Worm (Caenorhabditis elegans) whole organism, mixed stage, embryonic: ENCODE measurements around the gene K05F1.13.
"Not testable (repeated sequence)": the region's sequence is repeated elsewhere in the genome, so short reads cannot be mapped to it uniquely, and the experiment has no call there.

Experiments used
- M03D4.4 ChIP-seq: sonication (generic microtip); optimal IDR thresholded peaks from 2 replicates; lab custom pipeline; 2017; ENCODE audit warnings: mild to moderate bottlenecking, missing genetic modification characterization, missing compliant biosample characterization
- blmp-1 ChIP-seq: fragments of 150-350 bp; optimal IDR thresholded peaks from 2 replicates; lab custom pipeline; 2014; ENCODE audit warnings: missing biosample characterization, missing genetic modification characterization
- ceh-39 ChIP-seq: fragments of 150-350 bp; optimal IDR thresholded peaks from 2 replicates; lab custom pipeline; 2014; ENCODE audit warnings: missing biosample characterization, missing genetic modification characterization
- ceh-43 ChIP-seq: fragments of 200-800 bp; sonication (Bioruptor generic); optimal IDR thresholded peaks from 2 replicates; lab custom pipeline; 2018; ENCODE audit warnings: mild to moderate bottlenecking, missing genetic modification characterization, moderate library complexity, missing compliant biosample characterization
- ceh-83 ChIP-seq: fragments of 200-800 bp; sonication (Bioruptor generic); optimal IDR thresholded peaks from 2 replicates; lab custom pipeline; 2018; ENCODE audit warnings: mild to moderate bottlenecking, missing genetic modification characterization, missing compliant biosample characterization
- ces-1 ChIP-seq: fragments of 150-350 bp; optimal IDR thresholded peaks from 2 replicates; lab custom pipeline; 2014; ENCODE audit warnings: missing biosample characterization, missing genetic modification reagents, missing genetic modification characterization
- cnd-1 ChIP-seq: fragments of 200-800 bp; sonication (Bioruptor generic); optimal IDR thresholded peaks from 2 replicates; lab custom pipeline; 2018; ENCODE audit warnings: mild to moderate bottlenecking, missing genetic modification characterization, missing compliant biosample characterization
- drap-1 ChIP-seq: fragments of 200-800 bp; sonication (Bioruptor generic); optimal IDR thresholded peaks from 3 replicates; lab custom pipeline; 2018; ENCODE audit warnings: mild to moderate bottlenecking, missing genetic modification characterization, missing compliant biosample characterization
- elt-1 ChIP-seq: sonication (generic microtip); optimal IDR thresholded peaks from 2 replicates; lab custom pipeline; 2017; ENCODE audit warnings: missing genetic modification characterization, mild to moderate bottlenecking, missing compliant biosample characterization, antibody characterized with exemption, moderate library complexity, borderline replicate concordance; ENCODE audit not compliant: insufficient read depth
- elt-3 ChIP-seq: fragments of 150-350 bp; optimal IDR thresholded peaks from 2 replicates; lab custom pipeline; 2014; ENCODE audit warnings: missing biosample characterization, missing genetic modification characterization
- flh-1 ChIP-seq: fragments of 200-800 bp; sonication (Bioruptor generic); optimal IDR thresholded peaks from 2 replicates; lab custom pipeline; 2018; ENCODE audit warnings: mild to moderate bottlenecking, missing genetic modification characterization, moderate library complexity, missing compliant biosample characterization
- hlh-1 ChIP-seq: fragments of 150-350 bp; optimal IDR thresholded peaks from 2 replicates; lab custom pipeline; 2014; ENCODE audit warnings: missing biosample characterization, missing genetic modification reagents, missing genetic modification characterization
- lin-13 ChIP-seq: fragments of 150-350 bp; optimal IDR thresholded peaks from 2 replicates; lab custom pipeline; 2014; ENCODE audit warnings: missing biosample characterization, missing genetic modification characterization
- lsy-2 ChIP-seq: fragments of 150-350 bp; optimal IDR thresholded peaks from 2 replicates; lab custom pipeline; 2014; ENCODE audit warnings: missing biosample characterization, missing genetic modification characterization
- mab-5 ChIP-seq: fragments of 150-350 bp; optimal IDR thresholded peaks from 2 replicates; lab custom pipeline; 2014; ENCODE audit warnings: missing biosample characterization, missing genetic modification characterization
- mep-1 ChIP-seq: fragments of 150-350 bp; optimal IDR thresholded peaks from 2 replicates; lab custom pipeline; 2017; ENCODE audit warnings: missing biosample characterization, missing genetic modification reagents, missing genetic modification characterization, inconsistent platforms
- mls-2 ChIP-seq: sonication (generic microtip); optimal IDR thresholded peaks from 2 replicates; lab custom pipeline; 2016; ENCODE audit warnings: mild to moderate bottlenecking, missing genetic modification characterization, moderate library complexity, missing compliant biosample characterization
- nhr-12 ChIP-seq: fragments of 150-350 bp; optimal IDR thresholded peaks from 2 replicates; lab custom pipeline; 2014; ENCODE audit warnings: missing biosample characterization, missing genetic modification characterization
- nhr-2 ChIP-seq: fragments of 150-350 bp; optimal IDR thresholded peaks from 2 replicates; lab custom pipeline; 2014; ENCODE audit warnings: missing biosample characterization, missing genetic modification characterization
- nhr-237 ChIP-seq: fragments of 150-350 bp; optimal IDR thresholded peaks from 2 replicates; lab custom pipeline; 2014; ENCODE audit warnings: missing biosample characterization, missing genetic modification characterization
- nhr-28 ChIP-seq: fragments of 150-350 bp; optimal IDR thresholded peaks from 2 replicates; lab custom pipeline; 2014; ENCODE audit warnings: missing biosample characterization, missing genetic modification characterization
- nhr-76 ChIP-seq: sonication (generic microtip); optimal IDR thresholded peaks from 2 replicates; lab custom pipeline; 2017; ENCODE audit warnings: missing biosample characterization, missing genetic modification characterization
- pha-4 ChIP-seq: fragments of 150-350 bp; optimal IDR thresholded peaks from 2 replicates; lab custom pipeline; 2018; ENCODE audit warnings: missing biosample characterization, missing genetic modification reagents, missing genetic modification characterization
- sem-2 ChIP-seq: fragments of 200-800 bp; sonication (Bioruptor generic); optimal IDR thresholded peaks from 2 replicates; lab custom pipeline; 2018; ENCODE audit warnings: mild to moderate bottlenecking, missing genetic modification characterization, missing compliant biosample characterization
- sptf-1 ChIP-seq: sonication (generic microtip); optimal IDR thresholded peaks from 2 replicates; lab custom pipeline; 2017; ENCODE audit warnings: mild to moderate bottlenecking, missing genetic modification characterization, moderate library complexity, missing compliant biosample characterization
- tbx-8 ChIP-seq: fragments of 200-800 bp; sonication (Bioruptor generic); optimal IDR thresholded peaks from 2 replicates; lab custom pipeline; 2018; ENCODE audit warnings: mild to moderate bottlenecking, missing genetic modification characterization, moderate library complexity, missing compliant biosample characterization
- unc-120 ChIP-seq: sonication (generic microtip); optimal IDR thresholded peaks from 2 replicates; lab custom pipeline; 2017; ENCODE audit warnings: missing genetic modification characterization, missing compliant biosample characterization; ENCODE audit not compliant: poor library complexity, severe bottlenecking
- unc-39 ChIP-seq: fragments of 150-350 bp; optimal IDR thresholded peaks from 2 replicates; lab custom pipeline; 2014; ENCODE audit warnings: missing biosample characterization, missing genetic modification characterization
- zip-8 ChIP-seq: fragments of 150-350 bp; optimal IDR thresholded peaks from 2 replicates; lab custom pipeline; 2014; ENCODE audit warnings: missing biosample characterization, missing genetic modification characterization
- ztf-11 ChIP-seq: fragments of 150-350 bp; optimal IDR thresholded peaks from 2 replicates; lab custom pipeline; 2014; ENCODE audit warnings: missing biosample characterization, missing genetic modification characterization

K05F1.13 gene

DNA sequence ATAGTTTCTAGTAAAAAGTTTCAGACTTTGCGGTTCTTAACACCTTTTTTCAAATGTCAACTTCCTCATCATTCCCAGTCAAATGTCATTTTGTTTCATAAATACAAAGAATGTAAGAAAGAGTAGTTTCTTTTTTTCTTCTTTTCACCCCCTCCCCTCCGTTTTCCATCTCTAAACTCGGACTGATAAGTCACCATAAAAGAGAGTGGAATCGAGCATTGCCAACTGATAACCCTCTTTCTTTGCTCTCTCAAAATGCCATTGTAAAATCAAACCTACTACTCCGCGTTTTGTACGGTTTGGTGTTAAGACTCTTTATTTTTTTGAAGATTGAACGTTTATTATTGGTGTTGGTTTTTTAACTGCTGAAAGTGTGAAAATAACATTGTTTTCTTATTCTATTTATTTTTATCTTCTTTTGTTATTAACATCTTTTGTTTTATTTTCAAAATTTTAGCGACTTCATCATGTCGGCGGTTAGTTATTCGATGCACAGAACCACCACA is 39.1 kb upstream of the K05F1.13 start, which contains the start of gene ifb-2:
ifb-2 (plus strand) TSS at position 456 of the 506 bp plus-strand sequence.
- no peak for TF ChIP-seq elt-3 (tag; lab: Kevin White, UChicago)
- no peak for TF ChIP-seq mab-5 (tag; lab: Kevin White, UChicago)
- no peak for TF ChIP-seq nhr-28 (tag; lab: Kevin White, UChicago)
- no peak for TF ChIP-seq hlh-1 (tag; lab: Kevin White, UChicago)
- TF ChIP-seq cnd-1: no peak
- TF ChIP-seq sem-2 (GFP tag; lab: Kevin White, UChicago): no peak
- no peak for TF ChIP-seq pha-4 (tag; lab: Kevin White, UChicago)
- no peak for TF ChIP-seq drap-1 (GFP tag; lab: Kevin White, UChicago)
- no peak for TF ChIP-seq lsy-2 (tag; lab: Kevin White, UChicago)
- no peak for TF ChIP-seq ces-1 (GFP tag; lab: Kevin White, UChicago)

ce11 chrII:5751353-5751752 is 37.6 kb upstream of the K05F1.13 start:
- TF ChIP-seq nhr-28 (tag; lab: Kevin White, UChicago): no peak
- no peak for TF ChIP-seq blmp-1 (tag; lab: Kevin White, UChicago)
- no peak for TF ChIP-seq elt-3 (tag; lab: Kevin White, UChicago)
- no peak for TF ChIP-seq mep-1 (tag; lab: Kevin White, UChicago)
- no peak for TF ChIP-seq nhr-76 (tag; lab: Kevin White, UChicago)
- no peak for TF ChIP-seq unc-120 (tag; lab: Kevin White, UChicago)
- TF ChIP-seq elt-1 (tag; lab: Kevin White, UChicago): no peak
- TF ChIP-seq nhr-2 (tag; lab: Kevin White, UChicago): no peak
- TF ChIP-seq mls-2: no peak
- no peak for TF ChIP-seq pha-4 (tag; lab: Kevin White, UChicago)
- no peak for TF ChIP-seq sem-2 (GFP tag; lab: Kevin White, UChicago)
- no peak for TF ChIP-seq nhr-237 (tag; lab: Kevin White, UChicago)
- no peak for TF ChIP-seq lin-13 (tag; lab: Kevin White, UChicago)
- TF ChIP-seq nhr-12 (tag; lab: Kevin White, UChicago): no peak
- TF ChIP-seq mab-5 (tag; lab: Kevin White, UChicago): no peak

ce11 chrII:5754168-5754567 is 34.7 kb upstream of the K05F1.13 start, which contains the start of gene F10C1.8:
F10C1.8 (plus strand) TSS chrII:5754468.
- no peak for TF ChIP-seq tbx-8 (GFP tag; lab: Kevin White, UChicago)
- TF ChIP-seq pha-4 (tag; lab: Kevin White, UChicago): no peak
- TF ChIP-seq flh-1: no peak
- TF ChIP-seq nhr-76 (tag; lab: Kevin White, UChicago): no peak
- TF ChIP-seq hlh-1 (tag; lab: Kevin White, UChicago): no peak
- TF ChIP-seq nhr-2 (tag; lab: Kevin White, UChicago): no peak
- no peak for TF ChIP-seq nhr-12 (tag; lab: Kevin White, UChicago)
- no peak for TF ChIP-seq mep-1 (tag; lab: Kevin White, UChicago)
- TF ChIP-seq sptf-1 (tag; lab: Kevin White, UChicago): no peak
- TF ChIP-seq ceh-39 (tag; lab: Kevin White, UChicago): no peak
- TF ChIP-seq mls-2: no peak
- no peak for TF ChIP-seq ztf-11
- TF ChIP-seq ceh-83 (GFP tag; lab: Kevin White, UChicago): no peak
- TF ChIP-seq M03D4.4: no peak
- no peak for TF ChIP-seq mab-5 (tag; lab: Kevin White, UChicago)
- TF ChIP-seq zip-8 (tag; lab: Kevin White, UChicago): no peak
- TF ChIP-seq drap-1 (GFP tag; lab: Kevin White, UChicago): no peak
- TF ChIP-seq elt-1 (tag; lab: Kevin White, UChicago): no peak
- no peak for TF ChIP-seq unc-120 (tag; lab: Kevin White, UChicago)
- TF ChIP-seq sem-2 (GFP tag; lab: Kevin White, UChicago): no peak
- TF ChIP-seq, all 35 proteins: peak for 0

- not testable (repeated sequence) for TF ChIP-seq elt-3 (tag; lab: Kevin White, UChicago); ceh-43 (GFP tag; lab: Kevin White, UChicago); nhr-2 (tag; lab: Kevin White, UChicago)
These were observed 31.3 kb upstream of the K05F1.13 start, which contains the start of the genes F10C1.3 and F10C1.23 for ce11 chrII:5757656-5758055. F10C1.3 (minus strand) TSS chrII:5757756. F10C1.23 (plus strand) TSS chrII:5758040.

DNA sequence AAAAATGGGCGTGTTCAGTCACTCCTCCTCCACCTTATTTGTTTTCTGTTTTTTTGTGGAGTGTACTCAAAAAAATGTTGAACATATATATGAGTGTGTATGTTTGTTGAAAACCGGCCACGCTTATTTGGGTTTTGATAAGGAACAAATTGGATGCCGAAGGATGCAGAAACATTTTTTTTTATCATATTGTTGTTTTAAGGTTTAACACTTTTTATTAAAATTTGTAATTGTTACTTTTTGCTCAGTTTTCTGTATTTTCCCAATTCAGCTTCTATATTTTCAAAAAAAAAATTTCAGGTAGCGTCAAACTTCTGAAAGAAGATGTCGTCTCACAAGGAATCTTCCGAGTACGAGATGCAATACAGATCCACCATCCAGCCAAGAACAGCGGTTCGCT is 23.6 kb upstream of the K05F1.13 start, which contains the start of gene ifb-1:
ifb-1 (plus strand) TSS at position 301 of the 400 bp plus-strand sequence.
- TF ChIP-seq nhr-237 (tag; lab: Kevin White, UChicago): no peak
- no peak for TF ChIP-seq sptf-1 (tag; lab: Kevin White, UChicago)
- TF ChIP-seq unc-39 (tag; lab: Kevin White, UChicago): no peak
- TF ChIP-seq elt-1 (tag; lab: Kevin White, UChicago): no peak
- TF ChIP-seq tbx-8 (GFP tag; lab: Kevin White, UChicago): no peak
- TF ChIP-seq unc-120 (tag; lab: Kevin White, UChicago): no peak
